Fruit fly (Drosophila melanogaster): ENCODE measurements around the gene BoYb.

Gene BoYb

dm6 chr3L:22944493-22944892 is 42.8 kb downstream of the BoYb start (continued):
- TF ChIP-seq CG17385 (GFP tag; optimal IDR thresholded peaks at IDR 0.05), result no peak
- TF ChIP-seq ken (GFP tag; IDR thresholded peaks at IDR 0.05), result no peak
- no peak for TF ChIP-seq CG10274 (GFP tag; optimal IDR thresholded peaks at IDR 0.05)
- TF ChIP-seq Oaz (GFP tag; IDR thresholded peaks at IDR 0.05), result no peak
- TF ChIP-seq D19B (GFP tag; optimal IDR thresholded peaks at IDR 0.05), result peak; percentile 47
- TF ChIP-seq Lhr (GFP tag; optimal IDR thresholded peaks at IDR 0.05), result no peak
- no peak for TF ChIP-seq CG10267 (tag; optimal IDR thresholded peaks at IDR 0.05)
- no peak for TF ChIP-seq pan (optimal IDR thresholded peaks at IDR 0.05)
- TF ChIP-seq pan (GFP tag; optimal IDR thresholded peaks at IDR 0.05 in 1 of 2, IDR thresholded peaks at IDR 0.05 in 1 of 2), result no peak
- TF ChIP-seq CG12155 (GFP tag; optimal IDR thresholded peaks at IDR 0.05), result no peak
- no peak for TF ChIP-seq vfl (GFP tag; optimal IDR thresholded peaks at IDR 0.05)
- no peak for TF ChIP-seq Poxn (GFP tag; IDR thresholded peaks at IDR 0.05)
- no peak for TF ChIP-seq jigr1 (GFP tag; IDR thresholded peaks at IDR 0.05)
- peak; percentile 74; the same call in 2 of the 3 replicates for TF ChIP-seq CG14860 (GFP tag; IDR thresholded peaks at IDR 0.05; ENCODE audit: partially characterized antibody)
- TF ChIP-seq C15 (GFP tag; IDR thresholded peaks at IDR 0.05), result no peak
- no peak for TF ChIP-seq sc (optimal IDR thresholded peaks at IDR 0.05)
- no peak for TF ChIP-seq sc (GFP tag; optimal IDR thresholded peaks at IDR 0.05)
- no peak for TF ChIP-seq CG10462 (GFP tag; optimal IDR thresholded peaks at IDR 0.05)
- TF ChIP-seq D19A (tag; optimal IDR thresholded peaks at IDR 0.05), result peak; percentile 51
- TF ChIP-seq NFAT (GFP tag; IDR thresholded peaks at IDR 0.05), result no peak
- TF ChIP-seq CG3726 (GFP tag; IDR thresholded peaks at IDR 0.05), result no peak
- no peak for TF ChIP-seq sisA (GFP tag; IDR thresholded peaks at IDR 0.05)
- no peak for TF ChIP-seq CG2875 (GFP tag; optimal IDR thresholded peaks at IDR 0.05)
- no peak for TF ChIP-seq Doc3 (GFP tag; IDR thresholded peaks at IDR 0.05; ENCODE audit: partially characterized antibody)
- no peak for TF ChIP-seq CG17328 (GFP tag; IDR thresholded peaks at IDR 0.05)
- no peak for TF ChIP-seq Jarid2 (GFP tag; optimal IDR thresholded peaks at IDR 0.05)
- TF ChIP-seq nerfin-2 (GFP tag; IDR thresholded peaks at IDR 0.05; ENCODE audit: partially characterized antibody), result peak; percentile 40; the same call in 1 of the 2 replicates
- no peak for TF ChIP-seq Dad (GFP tag; optimal IDR thresholded peaks at IDR 0.05)
- TF ChIP-seq br (optimal IDR thresholded peaks at IDR 0.05), result no peak
- TF ChIP-seq org-1 (GFP tag; optimal IDR thresholded peaks at IDR 0.05), result no peak
- no peak for TF ChIP-seq toy (GFP tag; IDR thresholded peaks at IDR 0.05)
- TF ChIP-seq peb (GFP tag; IDR thresholded peaks at IDR 0.05), result no peak
- no peak for TF ChIP-seq hkb (optimal IDR thresholded peaks at IDR 0.05)
- no peak for TF ChIP-seq hkb (GFP tag; IDR thresholded peaks at IDR 0.05)
- no peak for TF ChIP-seq CG3065 (GFP tag; optimal IDR thresholded peaks at IDR 0.05)
- no peak for TF ChIP-seq gcm (GFP tag; optimal IDR thresholded peaks at IDR 0.05)
- TF ChIP-seq pb (GFP tag; optimal IDR thresholded peaks at IDR 0.05), result no peak
- TF ChIP-seq CG3995 (GFP tag; optimal IDR thresholded peaks at IDR 0.05), result no peak
- no peak for TF ChIP-seq dmrt11E (tag; optimal IDR thresholded peaks at IDR 0.05)
- TF ChIP-seq CG4424 (GFP tag; optimal IDR thresholded peaks at IDR 0.05), result no peak
- TF ChIP-seq hb (GFP tag; IDR thresholded peaks at IDR 0.05; ENCODE audit: partially characterized antibody), result peak; percentile 51; the same call in 1 of the 3 replicates
- TF ChIP-seq unpg (GFP tag; optimal IDR thresholded peaks at IDR 0.05), result no peak
- no peak for TF ChIP-seq Sry-δ (GFP tag; optimal IDR thresholded peaks at IDR 0.05)
- no peak for TF ChIP-seq HmgD (GFP tag; optimal IDR thresholded peaks at IDR 0.05)
- TF ChIP-seq Opbp (GFP tag; IDR thresholded peaks at IDR 0.05; ENCODE audit: partially characterized antibody), result 0 out of 3 replicates have a peak, but pooled peaks have one; percentile 15
- TF ChIP-seq CG31365 (tag; optimal IDR thresholded peaks at IDR 0.05), result no peak
- TF ChIP-seq CG9215 (GFP tag; IDR thresholded peaks at IDR 0.05), result no peak
- TF ChIP-seq Aef1 (GFP tag; IDR thresholded peaks at IDR 0.05), result no peak
- no peak for TF ChIP-seq sqz (GFP tag; optimal IDR thresholded peaks at IDR 0.05)
- no peak for TF ChIP-seq CG1529 (GFP tag; optimal IDR thresholded peaks at IDR 0.05)
- TF ChIP-seq CG4854 (GFP tag; optimal IDR thresholded peaks at IDR 0.05), result no peak
- no peak for TF ChIP-seq CG14050 (GFP tag; IDR thresholded peaks at IDR 0.05)
- TF ChIP-seq nom (GFP tag; optimal IDR thresholded peaks at IDR 0.05), result no peak

Measured in whole organism, embryonic.